Worm (Caenorhabditis elegans): ENCODE data around the gene C18B12.4.

The C18B12.4 gene

DNA sequence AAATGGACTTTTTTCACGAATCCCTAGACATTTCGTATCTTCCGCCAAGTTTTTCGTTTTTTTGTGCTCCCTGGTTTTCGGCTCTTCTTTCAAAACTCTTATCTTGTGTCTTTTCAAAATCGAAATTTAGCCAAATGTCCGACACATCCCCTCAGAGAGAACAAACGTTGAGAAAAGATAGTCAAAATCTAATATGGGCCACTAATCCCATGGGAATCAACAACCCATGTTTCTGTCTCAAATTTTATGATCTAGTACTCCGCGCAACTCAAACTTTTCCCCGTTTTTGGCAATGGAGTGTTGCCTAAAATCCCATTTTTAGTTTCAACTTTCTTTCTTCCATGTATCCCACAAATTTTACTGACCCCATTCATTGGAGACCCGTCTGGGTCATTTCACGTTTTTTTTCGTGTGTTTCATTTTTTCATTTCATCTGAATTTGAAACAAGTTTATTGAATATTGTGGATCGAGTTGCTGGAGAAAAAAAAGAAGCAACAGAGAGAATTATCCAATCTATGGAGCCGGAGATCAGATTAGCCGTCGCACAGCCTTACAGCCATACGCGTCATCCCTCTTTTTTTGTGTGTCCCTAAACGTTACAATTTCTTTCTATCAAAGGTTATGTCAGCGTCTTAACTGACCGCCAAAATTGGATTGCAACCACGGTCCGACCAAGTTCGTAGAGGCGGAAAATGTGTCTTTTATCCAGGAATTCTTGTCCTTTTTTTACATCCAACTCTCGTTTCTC is 28.7 kb downstream of the C18B12.4 start:
- TF ChIP-seq let-607 (tag; optimal IDR thresholded peaks at IDR 0.05), result no peak
- no peak for TF ChIP-seq ccch-3 (GFP tag; optimal IDR thresholded peaks at IDR 0.05)
- no peak for TF ChIP-seq fkh-3 (tag; optimal IDR thresholded peaks at IDR 0.05)
- TF ChIP-seq ceh-91 (GFP tag; IDR thresholded peaks at IDR 0.05), result no peak
- no peak for TF ChIP-seq zim-3 (tag; optimal IDR thresholded peaks at IDR 0.05)
- no peak for TF ChIP-seq ztf-3 (GFP tag; optimal IDR thresholded peaks at IDR 0.05)
- TF ChIP-seq ama-1 (optimal IDR thresholded peaks at IDR 0.05), result no peak
- no peak for TF ChIP-seq ama-1 (GFP tag; optimal IDR thresholded peaks at IDR 0.05)
- no peak for TF ChIP-seq somi-1 (GFP tag; optimal IDR thresholded peaks at IDR 0.05)
- no peak for TF ChIP-seq him-1 (tag; optimal IDR thresholded peaks at IDR 0.05)
- no peak for TF ChIP-seq lin-54 (GFP tag; optimal IDR thresholded peaks at IDR 0.05)

DNA sequence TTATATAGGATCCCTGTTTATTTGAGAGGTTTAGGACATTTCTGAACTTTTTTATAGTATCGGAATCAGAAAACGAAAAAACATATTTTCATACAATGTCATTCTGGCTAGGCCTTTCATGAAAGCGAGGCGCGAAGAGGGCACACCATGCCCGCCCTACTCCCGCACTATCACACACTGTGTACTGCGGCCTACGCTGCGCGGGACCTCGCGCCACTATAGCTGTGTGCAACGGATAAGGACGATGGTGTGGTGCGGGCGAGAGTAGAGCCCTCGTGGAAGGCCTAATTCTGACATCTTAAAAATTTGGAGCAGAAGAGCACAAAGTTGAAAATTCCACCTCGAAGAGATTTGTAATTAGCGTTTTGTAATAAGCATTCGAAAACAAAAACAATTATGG is 29.5 kb downstream of the C18B12.4 start:
- no peak for TF ChIP-seq egl-18 (GFP tag; IDR thresholded peaks at IDR 0.05)
- TF ChIP-seq snpc-4 (GFP tag; optimal IDR thresholded peaks at IDR 0.05), result peak; percentile 27
- peak in 1 of 4 experiments; percentile 58 for TF ChIP-seq snpc-4 (tag; optimal IDR thresholded peaks at IDR 0.05)
- peak; percentile 47; the same call in 1 of the 2 replicates for TF ChIP-seq zfh-2 (GFP tag; conservative IDR thresholded peaks at IDR 0.05)
- TF ChIP-seq athp-1 (tag; optimal IDR thresholded peaks at IDR 0.05), result no peak

DNA sequence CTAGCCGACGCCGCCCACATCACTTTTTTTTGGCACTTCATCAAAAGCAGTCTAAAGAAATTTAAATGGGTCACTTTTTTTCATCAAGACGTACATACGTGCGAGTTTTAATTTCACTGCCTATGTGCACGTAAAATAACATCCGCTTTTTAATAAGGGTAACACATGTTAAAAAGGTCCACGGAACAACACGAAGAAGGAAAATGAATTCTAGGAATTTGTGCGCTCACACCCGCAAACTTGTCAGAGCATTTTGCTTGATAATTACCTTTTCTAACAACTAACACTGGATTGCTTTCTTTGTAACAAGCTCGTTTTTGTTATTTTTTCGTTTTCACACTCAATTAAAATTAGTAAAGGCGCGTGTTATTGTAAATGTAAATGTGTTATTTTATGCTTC is 31.7 kb downstream of the C18B12.4 start:
- TF ChIP-seq madf-3 (GFP tag; IDR thresholded peaks at IDR 0.05) (no peak), B0261.1 (tag; optimal IDR thresholded peaks at IDR 0.05) (no peak), nhr-179 (tag; optimal IDR thresholded peaks at IDR 0.05) (no peak), ceh-27 (GFP tag; optimal IDR thresholded peaks at IDR 0.05) (no peak), snpc-1.3 (tag; optimal IDR thresholded peaks at IDR 0.05; ENCODE audit: insufficient read depth) (no peak), let-526 (GFP tag; IDR thresholded peaks at IDR 0.05) (no peak), mcd-1 (GFP tag; IDR thresholded peaks at IDR 0.05) (no peak), lsl-1 (GFP tag; optimal IDR thresholded peaks at IDR 0.05) (no peak), nhr-80 (tag; optimal IDR thresholded peaks at IDR 0.05) (no peak), C06A6.2 (GFP tag; conservative IDR thresholded peaks at IDR 0.05) (no peak), hmg-1.2 (GFP tag; IDR thresholded peaks at IDR 0.05) (no peak), lsy-27 (tag; optimal IDR thresholded peaks at IDR 0.05; ENCODE audit: borderline replicate concordance, insufficient read depth) (no peak)

DNA sequence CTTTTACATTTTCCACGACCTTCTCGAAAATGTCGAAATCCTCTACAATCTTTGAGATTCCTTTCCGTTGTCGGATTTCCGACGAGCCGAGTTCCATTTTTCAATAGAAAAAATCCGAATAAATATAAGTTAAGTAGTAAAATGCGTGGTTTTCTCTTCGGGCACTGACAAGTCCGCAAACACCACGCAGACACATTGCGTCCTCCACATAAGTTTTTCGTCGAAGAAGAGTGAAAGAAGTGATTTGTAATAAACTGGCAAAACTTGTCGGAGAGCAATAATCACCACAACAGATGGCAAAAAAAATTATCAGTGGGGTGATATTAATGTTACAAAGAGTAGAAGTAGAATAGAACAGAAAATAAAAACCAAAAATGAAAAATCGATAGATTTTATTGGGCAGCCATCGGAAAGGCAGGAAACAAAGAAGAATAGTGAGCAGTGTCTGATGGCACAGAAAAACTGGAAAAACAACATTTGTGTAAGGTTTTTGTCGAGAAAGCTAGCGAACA is 33.5 kb downstream of the C18B12.4 start, which contains the start of gene ergi-2:
Gene ergi-2 (minus strand): TSS at position 462 of the 512 bp plus-strand sequence.
- TF ChIP-seq Y95B8A.8 (GFP tag; IDR thresholded peaks at IDR 0.05) (no peak), nhr-80 (tag; optimal IDR thresholded peaks at IDR 0.05) (peak; percentile 47), let-607 (tag; optimal IDR thresholded peaks at IDR 0.05) (peak; percentile 75 to 87), attf-5 (GFP tag; optimal IDR thresholded peaks at IDR 0.05) (peak; percentile 32)

DNA sequence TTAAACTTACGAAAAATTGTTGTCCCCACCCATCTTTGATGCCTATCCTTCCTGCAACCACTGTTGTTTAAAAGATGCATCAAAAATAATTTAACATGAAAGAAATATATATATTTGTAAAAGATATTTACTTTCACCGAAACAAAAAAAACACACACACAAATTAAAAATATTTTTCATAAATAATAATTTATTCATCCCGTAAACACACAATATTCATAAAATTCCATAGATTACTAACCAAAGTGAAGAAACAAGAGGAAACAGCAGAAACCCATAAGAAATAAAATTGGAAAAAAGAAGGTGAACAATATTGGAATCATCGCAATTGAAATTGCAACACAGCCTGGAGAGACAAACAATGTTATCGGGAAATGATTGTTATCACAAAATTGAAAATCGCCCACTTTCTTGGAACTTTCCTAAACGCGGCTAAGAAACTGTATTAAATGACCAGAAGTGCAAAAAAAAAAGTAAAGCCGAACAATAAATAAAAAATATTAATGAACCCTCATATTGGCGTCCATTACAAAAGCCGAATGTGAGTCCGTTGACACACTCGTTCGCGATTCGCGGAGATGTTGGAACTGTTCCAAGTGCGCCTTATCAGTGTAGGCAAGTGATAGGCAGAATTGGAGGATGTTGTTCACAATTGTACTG is 36.4 kb downstream of the C18B12.4 start, which contains the start of gene slc-25A18.1:
Gene slc-25A18.1 (minus strand): TSS at position 51 of the 660 bp plus-strand sequence.
- TF ChIP-seq sptf-2 (GFP tag; optimal IDR thresholded peaks at IDR 0.05) (no peak), nhr-80 (tag; optimal IDR thresholded peaks at IDR 0.05) (peak; percentile 37)

Measured in whole organism, young adult.